Worm (Caenorhabditis elegans): ENCODE data around the gene D1086.5.

- TF ChIP-seq sea-2 (GFP tag; IDR thresholded peaks at IDR 0.05) (no peak), hsf-1 (GFP tag; IDR thresholded peaks at IDR 0.05) (no peak), unc-130 (GFP tag; optimal IDR thresholded peaks at IDR 0.05) (no peak), mxl-1 (tag; optimal IDR thresholded peaks at IDR 0.05) (no peak), ztf-3 (GFP tag; optimal IDR thresholded peaks at IDR 0.05) (no peak), hmg-1.2 (GFP tag; IDR thresholded peaks at IDR 0.05) (no peak), snpc-1.3 (tag; optimal IDR thresholded peaks at IDR 0.05; ENCODE audit: insufficient read depth) (no peak), ama-1 (optimal IDR thresholded peaks at IDR 0.05) (no peak), ama-1 (GFP tag; optimal IDR thresholded peaks at IDR 0.05) (no peak), ceh-27 (GFP tag; optimal IDR thresholded peaks at IDR 0.05) (no peak), hlh-26 (GFP tag; conservative IDR thresholded peaks at IDR 0.05) (no peak), snpc-3.4 (tag; optimal IDR thresholded peaks at IDR 0.05) (no peak), somi-1 (GFP tag; optimal IDR thresholded peaks at IDR 0.05) (no peak)
Observed at ce11 chrV:14082453-14082852, 7.7 kb downstream of the D1086.5 start, which contains the start of gene D1086.10.

Measured in whole organism, young adult.